Fruit fly (Drosophila melanogaster) whole organism, prepupa: ENCODE measurements around the gene CG8840.

Source experiments
- Blimp-1 ChIP-seq: fragments of 200-800 bp; sonication (Bioruptor generic); optimal IDR thresholded peaks from 3 replicates; lab custom pipeline; 2017; ENCODE audit warnings: missing biosample characterization, missing genetic modification characterization, mild to moderate bottlenecking, moderate library complexity, missing genetic modification reagents
- CG10631 ChIP-seq: fragments of 200-800 bp; sonication (Bioruptor generic); optimal IDR thresholded peaks from 2 replicates; lab custom pipeline; 2016; ENCODE audit warnings: missing biosample characterization, missing genetic modification characterization
- CG10669 ChIP-seq: fragments of 200-800 bp; sonication (Bioruptor generic); optimal IDR thresholded peaks from 3 replicates; lab custom pipeline; 2018; ENCODE audit warnings: missing biosample characterization, mild to moderate bottlenecking, missing genetic modification characterization, moderate library complexity
- CG11294 ChIP-seq: fragments of 200-800 bp; sonication (Bioruptor generic); IDR thresholded peaks from 2 replicates; pipeline ENCODE4 v1.3.6; 2022; ENCODE audit warnings: missing biosample characterization, missing genetic modification characterization
- CG3032 ChIP-seq: fragments of 200-800 bp; optimal IDR thresholded peaks from 2 replicates; lab custom pipeline; 2019; ENCODE audit warnings: missing biosample characterization, mild to moderate bottlenecking, missing genetic modification characterization, moderate library complexity
- CG34406 ChIP-seq: fragments of 200-800 bp; sonication (Bioruptor generic); optimal IDR thresholded peaks from 3 replicates; lab custom pipeline; 2016; ENCODE audit warnings: missing biosample characterization, missing genetic modification characterization
- CG6792 ChIP-seq: fragments of 200-800 bp; sonication (Bioruptor generic); optimal IDR thresholded peaks from 3 replicates; lab custom pipeline; 2016; ENCODE audit warnings: missing biosample characterization, missing genetic modification characterization
- Eip78C ChIP-seq: fragments of 200-800 bp; sonication (Bioruptor generic); peaks from one replicate; lab custom pipeline; 2016; ENCODE audit warnings: missing biosample characterization, missing genetic modification characterization
- Eip93F ChIP-seq: fragments of 200-800 bp; sonication (Bioruptor generic); optimal IDR thresholded peaks from 2 replicates; lab custom pipeline; 2016; ENCODE audit warnings: missing biosample characterization, mild to moderate bottlenecking, missing genetic modification characterization
- Ets21C ChIP-seq: fragments of 200-800 bp; sonication (Bioruptor generic); optimal IDR thresholded peaks from 3 replicates; lab custom pipeline; 2016; ENCODE audit warnings: missing biosample characterization, missing genetic modification characterization
- Ets96B ChIP-seq: fragments of 200-800 bp; optimal IDR thresholded peaks from 2 replicates; lab custom pipeline; 2019; ENCODE audit warnings: missing biosample characterization, mild to moderate bottlenecking, missing genetic modification characterization, moderate library complexity
- Hr38 ChIP-seq: sonication (Bioruptor generic); optimal IDR thresholded peaks from 2 replicates; lab custom pipeline; 2016; ENCODE audit warnings: missing biosample characterization, missing genetic modification characterization
- Hr39 ChIP-seq: fragments of 200-800 bp; sonication (Bioruptor generic); optimal IDR thresholded peaks from 2 replicates; lab custom pipeline; 2016; ENCODE audit warnings: missing biosample characterization, missing genetic modification characterization
- Met ChIP-seq: fragments of 200-800 bp; sonication (Bioruptor generic); optimal IDR thresholded peaks from 3 replicates; lab custom pipeline; 2016; ENCODE audit warnings: missing biosample characterization, missing genetic modification characterization
- OdsH ChIP-seq: fragments of 200-800 bp; sonication (Bioruptor generic); optimal IDR thresholded peaks from 3 replicates; lab custom pipeline; 2016; ENCODE audit warnings: missing biosample characterization, missing genetic modification characterization
- Sox102F ChIP-seq: fragments of 200-800 bp; sonication (Bioruptor generic); optimal IDR thresholded peaks from 2 replicates; lab custom pipeline; 2016; ENCODE audit warnings: missing biosample characterization, mild to moderate bottlenecking, missing genetic modification characterization
- Sox15 ChIP-seq: fragments of 200-800 bp; sonication (Bioruptor generic); optimal IDR thresholded peaks from 3 replicates; lab custom pipeline; 2016; ENCODE audit warnings: missing biosample characterization, missing genetic modification characterization
- achi ChIP-seq: fragments of 200-800 bp; sonication (Bioruptor generic); optimal IDR thresholded peaks from 3 replicates; lab custom pipeline; 2016; ENCODE audit warnings: missing biosample characterization, missing genetic modification characterization
- acj6 ChIP-seq: fragments of 200-800 bp; sonication (Bioruptor generic); optimal IDR thresholded peaks from 3 replicates; lab custom pipeline; 2016; ENCODE audit warnings: missing biosample characterization, missing genetic modification characterization
- dsx ChIP-seq: fragments of 200-800 bp; optimal IDR thresholded peaks from 3 replicates; lab custom pipeline; 2019; ENCODE audit warnings: missing biosample characterization, mild to moderate bottlenecking, missing genetic modification characterization, moderate library complexity; ENCODE audit not compliant: poor library complexity, severe bottlenecking
- eg ChIP-seq: fragments of 200-800 bp; sonication (Bioruptor generic); IDR thresholded peaks from 3 replicates; pipeline ENCODE4 v1.3.6; 2022; ENCODE audit warnings: missing biosample characterization, missing genetic modification characterization
- esn ChIP-seq: fragments of 200-800 bp; sonication (Bioruptor generic); optimal IDR thresholded peaks from 2 replicates; lab custom pipeline; 2016; ENCODE audit warnings: missing biosample characterization, mild to moderate bottlenecking, missing genetic modification characterization, moderate library complexity
- fkh ChIP-seq: fragments of 200-800 bp; sonication (Bioruptor generic); optimal IDR thresholded peaks from 3 replicates; lab custom pipeline; 2017; ENCODE audit warnings: missing biosample characterization, mild to moderate bottlenecking, missing genetic modification characterization, moderate library complexity
- lz ChIP-seq: fragments of 200-800 bp; sonication (Bioruptor generic); optimal IDR thresholded peaks from 3 replicates; lab custom pipeline; 2016; ENCODE audit warnings: missing biosample characterization, missing genetic modification characterization
- net ChIP-seq: fragments of 200-800 bp; sonication (Bioruptor generic); optimal IDR thresholded peaks from 3 replicates; lab custom pipeline; 2016; ENCODE audit warnings: missing biosample characterization, missing genetic modification characterization
- pdm3 ChIP-seq: fragments of 200-800 bp; sonication (Bioruptor generic); optimal IDR thresholded peaks from 3 replicates; lab custom pipeline; 2016; ENCODE audit warnings: missing biosample characterization, missing genetic modification characterization
- spab ChIP-seq: fragments of 200-800 bp; sonication (Bioruptor generic); optimal IDR thresholded peaks from 2 replicates; lab custom pipeline; 2017; ENCODE audit warnings: missing biosample characterization, mild to moderate bottlenecking, missing genetic modification characterization, missing genetic modification reagents
- ss ChIP-seq, 2 experiments: fragments of 200-800 bp; sonication (Bioruptor generic); optimal IDR thresholded peaks; 2 replicates in 1 of 2; 3 replicates in 1 of 2; lab custom pipeline; 2017 to 2018; ENCODE audit warnings: mild to moderate bottlenecking in 2 of 2, missing biosample characterization in 2 of 2, missing genetic modification characterization in 2 of 2, moderate library complexity in 1 of 2
- svp ChIP-seq: fragments of 200-800 bp; sonication (Bioruptor generic); peaks from one replicate; lab custom pipeline; 2016; ENCODE audit warnings: missing biosample characterization, missing genetic modification characterization
- vri ChIP-seq: fragments of 200-800 bp; sonication (Bioruptor generic); optimal IDR thresholded peaks from 3 replicates; lab custom pipeline; 2016; ENCODE audit warnings: missing biosample characterization, mild to moderate bottlenecking, missing genetic modification characterization

CG8840 gene

DNA sequence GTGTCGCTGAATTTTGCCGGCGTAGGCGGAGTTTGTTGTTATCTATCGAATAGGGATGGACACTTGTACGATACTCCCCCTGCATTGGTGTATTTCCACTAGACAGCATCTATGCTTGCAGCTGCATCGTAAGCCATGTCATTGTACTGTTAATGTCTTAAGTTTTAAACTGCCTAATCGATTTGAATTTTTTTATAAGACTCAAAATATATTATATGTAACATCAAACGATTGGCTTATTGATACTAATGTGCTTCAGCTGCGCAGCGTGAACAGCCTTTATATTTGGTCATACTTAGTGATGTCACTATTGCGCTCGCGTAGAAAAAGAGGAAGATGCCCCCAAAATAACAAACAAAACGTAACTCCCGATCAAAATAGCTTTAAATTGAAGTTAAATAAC is 33.7 kb upstream of the CG8840 start, which contains the start of the genes CG9662 and Ptpa (continued):
- TF ChIP-seq Blimp-1 (GFP tag; lab: Kevin White, UChicago) (no peak), CG6792 (GFP tag; lab: Kevin White, UChicago) (peak; percentile 58), Eip78C (GFP tag; lab: Kevin White, UChicago) (peak; percentile 82), pdm3 (GFP tag; lab: Kevin White, UChicago) (peak; percentile 80), Sox15 (peak; percentile 78), Sox102F (GFP tag; lab: Kevin White, UChicago) (peak; percentile 61), CG34406 (GFP tag; lab: Kevin White, UChicago) (peak; percentile 52), dsx (peak; percentile 50), Ets21C (GFP tag; lab: Kevin White, UChicago) (peak; percentile 76), CG10631 (GFP tag; lab: Kevin White, UChicago) (peak; percentile 83), vri (GFP tag; lab: Kevin White, UChicago) (no peak), OdsH (GFP tag; lab: Kevin White, UChicago) (peak; percentile 77), Hr38 (GFP tag; lab: Kevin White, UChicago) (no peak), ss (GFP tag; optimal IDR thresholded peaks at IDR 0.05; lab: Kevin White, UChicago) (peak in 1 of 2 experiments; percentile 9), CG10669 (GFP tag; lab: Kevin White, UChicago) (peak; percentile 45), spab (GFP tag; lab: Kevin White, UChicago) (peak; percentile 15), Eip93F (GFP tag; lab: Kevin White, UChicago) (no peak), esn (GFP tag; lab: Kevin White, UChicago) (peak; percentile 82), CG11294 (peak; percentile 60; the same call in 1 of the 2 replicates), fkh (GFP tag; lab: Kevin White, UChicago) (peak; percentile 72), Hr39 (GFP tag; lab: Kevin White, UChicago) (peak; percentile 90), Met (peak; percentile 44)
- TF ChIP-seq, all 60 proteins: peak for 49

dm6 chr2L:3387643-3388042 is 22.7 kb upstream of the CG8840 start, which contains the start of gene Sfp23F:
TSS of gene Sfp23F (minus strand) at chr2L:3387743.
- no peak for TF ChIP-seq lz (GFP tag; lab: Kevin White, UChicago)

DNA sequence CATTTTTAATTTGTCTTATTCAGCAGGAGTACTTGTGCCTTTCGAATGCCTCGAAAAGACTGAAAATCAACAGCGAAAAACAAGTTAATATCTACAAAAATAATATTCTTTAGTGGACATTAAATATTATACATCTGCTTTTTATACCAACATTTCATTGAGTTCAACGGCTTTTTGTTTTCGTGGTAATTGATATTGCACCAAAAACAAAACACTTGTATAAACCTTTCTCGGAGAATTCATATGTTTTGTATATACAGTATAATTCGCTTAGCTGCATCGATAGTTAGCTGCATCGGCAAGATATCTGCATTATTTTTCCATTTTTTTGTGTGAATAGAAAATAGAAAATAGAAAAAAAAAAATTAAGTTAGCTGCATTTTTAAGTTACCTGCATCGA is 22.0 kb upstream of the CG8840 start, which contains the start of gene CG42460:
TSS of gene CG42460 (minus strand) at position 101 of the 400 bp plus-strand sequence.
- TF ChIP-seq svp: peak; percentile 13
- TF ChIP-seq, all 60 proteins: peak for 1; not testable (repeated sequence) for 59

- TF ChIP-seq Ets96B (tag; lab: Kevin White, UChicago) (no peak), achi (GFP tag; lab: Kevin White, UChicago) (no peak), lz (GFP tag; lab: Kevin White, UChicago) (no peak), vri (GFP tag; lab: Kevin White, UChicago) (no peak), eg (GFP tag; lab: Robert Waterston, UW) (no peak), net (GFP tag; lab: Kevin White, UChicago) (no peak), Eip93F (GFP tag; lab: Kevin White, UChicago) (no peak), Sox102F (GFP tag; lab: Kevin White, UChicago) (no peak), CG34406 (GFP tag; lab: Kevin White, UChicago) (no peak), OdsH (GFP tag; lab: Kevin White, UChicago) (no peak)
These were observed 12.7 kb upstream of the CG8840 start, which contains the start of gene CG34175 for dm6 chr2L:3397594-3398073. TSS of gene CG34175 (plus strand) at chr2L:3398023.

- TF ChIP-seq fkh (GFP tag; lab: Kevin White, UChicago): no peak
- no peak for TF ChIP-seq acj6 (GFP tag; lab: Kevin White, UChicago)
- no peak for TF ChIP-seq CG3032 (tag; lab: Kevin White, UChicago)
These were observed 2.6 kb upstream of the CG8840 start for dm6 chr2L:3407722-3408121.
